Worm (Caenorhabditis elegans): ENCODE measurements around the gene F23B12.7.

DNA sequence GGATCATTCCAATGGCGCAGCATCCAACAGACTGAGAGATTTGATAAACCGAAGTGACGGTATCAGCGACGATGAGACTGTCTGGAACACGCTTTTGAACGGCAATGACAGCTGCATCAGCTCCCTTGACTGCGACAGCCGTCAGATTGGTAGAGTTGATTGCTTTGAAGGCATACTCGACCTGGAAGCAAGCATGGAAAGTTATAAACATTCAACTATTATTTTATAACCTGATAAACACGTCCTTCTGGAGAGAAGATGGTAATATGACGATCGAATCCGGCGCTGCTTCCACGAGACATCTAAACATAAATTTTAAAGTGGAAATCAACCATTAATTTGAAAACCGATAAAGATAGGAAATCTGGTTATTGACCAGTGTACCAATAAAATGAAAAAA, 27.2 kb upstream of the F23B12.7 start, which contains the start of gene pas-1:
- TF ChIP-seq nhr-111 (GFP tag; optimal IDR thresholded peaks at IDR 0.05) (no peak), ama-1 (optimal IDR thresholded peaks at IDR 0.05) (peak; percentile 67)

Measured in whole organism, L4 larva.